Worm (Caenorhabditis elegans): Measurements from ENCODE around the gene msp-3.

msp-3 gene

ce11 chrII:4806261-4806660 is 20.2 kb upstream of the msp-3 start:
- TF ChIP-seq ceh-43 (GFP tag; optimal IDR thresholded peaks at IDR 0.05) (no peak), ces-1 (GFP tag; optimal IDR thresholded peaks at IDR 0.05) (peak; percentile 12), elt-1 (tag; optimal IDR thresholded peaks at IDR 0.05; ENCODE audit: borderline replicate concordance, insufficient read depth) (no peak), ztf-11 (tag; optimal IDR thresholded peaks at IDR 0.05) (no peak), lin-32 (GFP tag; optimal IDR thresholded peaks at IDR 0.05) (no peak)

ce11 chrII:4805799-4806198 is 19.7 kb upstream of the msp-3 start:
- TF ChIP-seq nhr-28 (tag; optimal IDR thresholded peaks at IDR 0.05) (no peak), hlh-1 (tag; optimal IDR thresholded peaks at IDR 0.05) (peak; percentile 66), unc-62 (GFP tag; optimal IDR thresholded peaks at IDR 0.05) (peak; percentile 81), unc-120 (tag; optimal IDR thresholded peaks at IDR 0.05; ENCODE audit: poor library complexity, severe bottlenecking) (peak; percentile 78), nhr-237 (tag; optimal IDR thresholded peaks at IDR 0.05) (no peak)

- TF ChIP-seq lsy-2 (tag; optimal IDR thresholded peaks at IDR 0.05) (no peak), nhr-237 (tag; optimal IDR thresholded peaks at IDR 0.05) (no peak), M03D4.4 (tag; optimal IDR thresholded peaks at IDR 0.05) (no peak), cnd-1 (tag; optimal IDR thresholded peaks at IDR 0.05) (no peak), lin-32 (GFP tag; optimal IDR thresholded peaks at IDR 0.05) (no peak), lin-13 (tag; optimal IDR thresholded peaks at IDR 0.05) (no peak), nhr-28 (tag; optimal IDR thresholded peaks at IDR 0.05) (no peak), ceh-39 (tag; optimal IDR thresholded peaks at IDR 0.05) (no peak), pha-4 (tag; optimal IDR thresholded peaks at IDR 0.05) (no peak), drap-1 (GFP tag; optimal IDR thresholded peaks at IDR 0.05) (no peak)
These were observed 16.8 kb upstream of the msp-3 start for ce11 chrII:4802917-4803316.

- TF ChIP-seq elt-1 (tag; optimal IDR thresholded peaks at IDR 0.05; ENCODE audit: borderline replicate concordance, insufficient read depth) (no peak), nhr-12 (tag; optimal IDR thresholded peaks at IDR 0.05) (no peak), unc-120 (tag; optimal IDR thresholded peaks at IDR 0.05; ENCODE audit: poor library complexity, severe bottlenecking) (no peak), ham-2 (GFP tag; optimal IDR thresholded peaks at IDR 0.05) (no peak), lin-32 (GFP tag; optimal IDR thresholded peaks at IDR 0.05) (no peak)
These were observed 14.4 kb upstream of the msp-3 start for ce11 chrII:4800524-4800923.

- TF ChIP-seq lin-32 (GFP tag; optimal IDR thresholded peaks at IDR 0.05) (no peak), mep-1 (tag; optimal IDR thresholded peaks at IDR 0.05) (no peak), nhr-28 (tag; optimal IDR thresholded peaks at IDR 0.05) (no peak), bed-3 (GFP tag; optimal IDR thresholded peaks at IDR 0.05) (no peak), unc-120 (tag; optimal IDR thresholded peaks at IDR 0.05; ENCODE audit: poor library complexity, severe bottlenecking) (no peak), sptf-1 (tag; optimal IDR thresholded peaks at IDR 0.05) (no peak), mls-2 (tag; optimal IDR thresholded peaks at IDR 0.05) (no peak), lsy-2 (tag; optimal IDR thresholded peaks at IDR 0.05) (no peak)
These were observed 11.0 kb upstream of the msp-3 start, which contains the start of gene C33F10.14 for ce11 chrII:4797071-4797470. Gene C33F10.14, plus strand, starts transcription at chrII:4797371.

- TF ChIP-seq sptf-1 (tag; optimal IDR thresholded peaks at IDR 0.05): no peak
- TF ChIP-seq M03D4.4 (tag; optimal IDR thresholded peaks at IDR 0.05): no peak
- no peak for TF ChIP-seq nhr-2 (tag; optimal IDR thresholded peaks at IDR 0.05)
- no peak for TF ChIP-seq lin-13 (tag; optimal IDR thresholded peaks at IDR 0.05)
- TF ChIP-seq tbx-8 (GFP tag; optimal IDR thresholded peaks at IDR 0.05): no peak
- no peak for TF ChIP-seq zip-8 (tag; optimal IDR thresholded peaks at IDR 0.05)
- no peak for TF ChIP-seq ham-2 (GFP tag; optimal IDR thresholded peaks at IDR 0.05)
- no peak for TF ChIP-seq nhr-76 (tag; optimal IDR thresholded peaks at IDR 0.05)
- TF ChIP-seq nhr-28 (tag; optimal IDR thresholded peaks at IDR 0.05): no peak
- TF ChIP-seq blmp-1 (tag; optimal IDR thresholded peaks at IDR 0.05): no peak
- no peak for TF ChIP-seq mls-2 (tag; optimal IDR thresholded peaks at IDR 0.05)
- TF ChIP-seq pha-4 (tag; optimal IDR thresholded peaks at IDR 0.05): no peak
These were observed 9.4 kb upstream of the msp-3 start, which contains the start of gene C33F10.4 for ce11 chrII:4795461-4795860. Gene C33F10.4, plus strand, starts transcription at chrII:4795761.

- TF ChIP-seq mab-5 (tag; optimal IDR thresholded peaks at IDR 0.05) (no peak), ham-2 (GFP tag; optimal IDR thresholded peaks at IDR 0.05) (no peak), tbx-8 (GFP tag; optimal IDR thresholded peaks at IDR 0.05) (no peak), lin-13 (tag; optimal IDR thresholded peaks at IDR 0.05) (no peak), ceh-39 (tag; optimal IDR thresholded peaks at IDR 0.05) (no peak)
These were observed 7.2 kb upstream of the msp-3 start for ce11 chrII:4793320-4793719.

All from whole organism, mixed stage, embryonic.